Fruit fly (Drosophila melanogaster) whole organism, wandering third instar larva: ENCODE results near the gene CG11756.
A peak's percentile ranks its signal among the peaks of the same experiment; 100 is the strongest.

ENCODE experiments used
- Abd-B ChIP-seq: fragments of >200 bp; optimal IDR thresholded peaks from 2 replicates; lab custom pipeline; 2017; ENCODE audit warnings: missing biosample characterization, missing genetic modification characterization
- Dfd ChIP-seq: fragments of >200 bp; optimal IDR thresholded peaks from 2 replicates; lab custom pipeline; 2017; ENCODE audit warnings: missing biosample characterization, missing genetic modification characterization
- HLH106 ChIP-seq: fragments of 200-800 bp; optimal IDR thresholded peaks from 3 replicates; lab custom pipeline; 2019; ENCODE audit warnings: missing biosample characterization, mild to moderate bottlenecking, missing genetic modification characterization, moderate library complexity
- Hr78 ChIP-seq: fragments of >200 bp; optimal IDR thresholded peaks from 2 replicates; lab custom pipeline; 2017; ENCODE audit warnings: missing biosample characterization, missing genetic modification characterization
- OdsH ChIP-seq: fragments of 200-800 bp; sonication (Bioruptor generic); optimal IDR thresholded peaks from 2 replicates; lab custom pipeline; 2016; ENCODE audit warnings: missing biosample characterization, mild to moderate bottlenecking, missing genetic modification characterization
- Rel ChIP-seq, 2 experiments: fragments of 200-800 bp; sonication (Bioruptor generic) in 1 of 2; optimal IDR thresholded peaks; 2 replicates in 1 of 2; 3 replicates in 1 of 2; lab custom pipeline; 2016 to 2019; ENCODE audit warnings: mild to moderate bottlenecking in 2 of 2, missing biosample characterization in 2 of 2, missing genetic modification characterization in 2 of 2, moderate library complexity in 1 of 2
- dsf ChIP-seq: sonication (Bioruptor generic); optimal IDR thresholded peaks from 2 replicates; lab custom pipeline; 2016; ENCODE audit warnings: missing biosample characterization, missing genetic modification characterization, borderline replicate concordance
- fru ChIP-seq: fragments of 200-800 bp; sonication (Bioruptor generic); optimal IDR thresholded peaks from 3 replicates; lab custom pipeline; 2016; ENCODE audit warnings: missing biosample characterization, mild to moderate bottlenecking, missing genetic modification characterization
- h ChIP-seq: fragments of 200-800 bp; sonication (Bioruptor generic); optimal IDR thresholded peaks from 3 replicates; lab custom pipeline; 2016; ENCODE audit warnings: missing biosample characterization, mild to moderate bottlenecking, missing genetic modification characterization
- pan ChIP-seq: fragments of >200 bp; optimal IDR thresholded peaks from 2 replicates; lab custom pipeline; 2017
- sv ChIP-seq: fragments of 200-800 bp; sonication (Bioruptor generic); optimal IDR thresholded peaks from 3 replicates; lab custom pipeline; 2016; ENCODE audit warnings: missing biosample characterization, missing genetic modification characterization
- woc ChIP-seq: sonication (Bioruptor generic); optimal IDR thresholded peaks from 2 replicates; lab custom pipeline; 2016; ENCODE audit warnings: missing biosample characterization, mild to moderate bottlenecking, missing genetic modification characterization

DNA sequence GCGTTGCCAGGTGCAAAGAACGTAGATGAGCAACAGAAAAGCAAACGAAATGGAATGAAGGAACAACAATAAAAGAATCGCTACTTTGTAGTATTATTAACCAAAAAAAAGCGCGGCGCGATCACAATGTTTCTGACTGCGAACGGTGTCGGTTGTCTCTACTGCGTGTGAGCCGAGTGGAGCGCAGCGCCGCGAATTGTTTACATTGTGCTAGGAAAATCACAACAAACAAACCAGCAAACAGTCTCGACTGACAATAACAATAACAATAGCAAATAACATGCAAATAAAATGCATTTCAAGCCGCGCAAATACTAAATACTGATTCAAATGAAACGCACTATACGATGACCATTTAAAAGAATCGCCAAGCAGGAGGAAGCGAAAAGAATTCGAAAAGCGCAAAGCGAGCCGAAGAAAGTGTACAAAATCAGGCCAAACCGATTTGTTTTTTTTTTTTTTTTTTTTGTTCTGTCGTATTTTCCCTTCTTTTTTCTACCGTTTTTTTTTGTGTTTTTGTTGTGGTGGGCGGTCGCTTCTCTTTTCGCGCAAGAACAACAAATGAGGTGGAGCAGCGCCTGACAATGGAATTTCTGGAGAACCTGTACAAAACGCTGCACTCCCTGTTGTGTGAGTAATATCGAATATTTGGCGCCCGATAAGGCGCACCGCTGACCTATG is 7.9 kb upstream of the CG11756 start, which contains the start of the genes CG34348 and Kap3:
- TF ChIP-seq h (GFP tag; lab: Kevin White, UChicago) (peak; percentile 15), sv (GFP tag; lab: Kevin White, UChicago) (no peak), OdsH (GFP tag; lab: Kevin White, UChicago) (no peak), fru (no peak), Abd-B (GFP tag; lab: Kevin White, UChicago) (no peak), dsf (no peak), woc (peak; percentile 29), Dfd (GFP tag; lab: Kevin White, UChicago) (no peak), HLH106 (tag; lab: Kevin White, UChicago) (no peak), pan (lab: Kevin White, UChicago) (no peak), Rel (GFP tag; optimal IDR thresholded peaks at IDR 0.05; lab: Kevin White, UChicago) (no peak), Rel (tag; optimal IDR thresholded peaks at IDR 0.05; lab: Kevin White, UChicago) (no peak), Hr78 (GFP tag; lab: Kevin White, UChicago) (no peak)
